Worm (Caenorhabditis elegans) whole organism, L4 larva: ENCODE data around the gene idpp-5.

Source experiments
- Y48G9A.11 ChIP-seq: fragments of 200-800 bp; sonication (Bioruptor generic); IDR thresholded peaks from 2 replicates; pipeline ENCODE4 v1.3.6; 2022; ENCODE audit warnings: missing genetic modification reagents, missing genetic modification characterization, missing compliant biosample characterization
- Y75B8A.6 ChIP-seq: fragments of 200-800 bp; sonication (Bioruptor generic); IDR thresholded peaks from 2 replicates; pipeline ENCODE4 v1.3.6; 2022; ENCODE audit warnings: missing genetic modification reagents, missing genetic modification characterization, missing compliant biosample characterization
- aha-1 ChIP-seq: fragments of 150-350 bp; peaks from one replicate; lab custom pipeline; 2014; ENCODE audit warnings: missing biosample characterization, missing genetic modification characterization
- ama-1 ChIP-seq: fragments of 150-350 bp; optimal IDR thresholded peaks from 2 replicates; lab custom pipeline; 2014; ENCODE audit warnings: inconsistent platforms, mixed read lengths
- arid-1 ChIP-seq: fragments of 200-800 bp; sonication (Bioruptor generic); conservative IDR thresholded peaks from 2 replicates; pipeline ENCODE4 v1.3.6; 2022; ENCODE audit warnings: missing genetic modification reagents, missing genetic modification characterization, missing compliant biosample characterization
- attf-4 ChIP-seq: sonication (generic microtip); optimal IDR thresholded peaks from 3 replicates; lab custom pipeline; 2017; ENCODE audit warnings: missing biosample characterization, missing genetic modification characterization
- ceh-20 ChIP-seq: fragments of 200-800 bp; sonication (Bioruptor generic); IDR thresholded peaks from 2 replicates; pipeline ENCODE4 v1.3.6; 2022; ENCODE audit warnings: missing genetic modification reagents, missing genetic modification characterization, missing compliant biosample characterization
- ceh-32 ChIP-seq: sonication (generic microtip); optimal IDR thresholded peaks from 2 replicates; lab custom pipeline; 2016; ENCODE audit warnings: mild to moderate bottlenecking, missing genetic modification characterization, missing compliant biosample characterization; ENCODE audit not compliant: poor library complexity
- ceh-62 ChIP-seq: sonication (generic microtip); optimal IDR thresholded peaks from 2 replicates; lab custom pipeline; 2017; ENCODE audit warnings: missing biosample characterization, missing genetic modification characterization
- cey-2 ChIP-seq: sonication (generic microtip); optimal IDR thresholded peaks from 3 replicates; lab custom pipeline; 2017; ENCODE audit warnings: missing genetic modification characterization, mild to moderate bottlenecking, missing compliant biosample characterization, antibody characterized with exemption, borderline replicate concordance; ENCODE audit not compliant: insufficient read depth
- daf-16 ChIP-seq, 3 experiments: sonication (generic microtip); optimal IDR thresholded peaks; 2 replicates each; lab custom pipeline; 2016 to 2017; ENCODE audit warnings: missing genetic modification characterization in 3 of 3, missing genetic modification reagents in 3 of 3, mild to moderate bottlenecking in 2 of 3, missing compliant biosample characterization in 2 of 3, missing biosample characterization in 1 of 3, moderate library complexity in 1 of 3
- daf-19 ChIP-seq: fragments of 200-800 bp; sonication (Bioruptor generic); conservative IDR thresholded peaks from 2 replicates; pipeline ENCODE4 v1.3.6; 2022; ENCODE audit warnings: missing genetic modification characterization, missing compliant biosample characterization
- dmd-6 ChIP-seq: fragments of 200-800 bp; sonication (Bioruptor generic); IDR thresholded peaks from 2 replicates; pipeline ENCODE4 v1.3.6; 2022; ENCODE audit warnings: missing genetic modification reagents, missing genetic modification characterization, missing compliant biosample characterization
- dve-1 ChIP-seq: sonication (generic microtip); optimal IDR thresholded peaks from 2 replicates; lab custom pipeline; 2017; ENCODE audit warnings: antibody characterized with exemption, mild to moderate bottlenecking, missing genetic modification characterization, missing compliant biosample characterization; ENCODE audit not compliant: insufficient read depth
- hif-1 ChIP-seq, 2 experiments: sonication (generic microtip); optimal IDR thresholded peaks; 2 replicates each; lab custom pipeline; 2016 to 2017; ENCODE audit warnings: missing compliant biosample characterization in 2 of 2, missing genetic modification characterization in 2 of 2, missing genetic modification reagents in 2 of 2, missing genotype in 2 of 2, mild to moderate bottlenecking in 1 of 2
- hlh-11 ChIP-seq: fragments of 200-800 bp; sonication (Bioruptor generic); optimal IDR thresholded peaks from 2 replicates; lab custom pipeline; 2018; ENCODE audit warnings: mild to moderate bottlenecking, missing genetic modification characterization, missing compliant biosample characterization
- hlh-30 ChIP-seq: sonication (generic microtip); optimal IDR thresholded peaks from 2 replicates; lab custom pipeline; 2017; ENCODE audit warnings: antibody characterized with exemption, mild to moderate bottlenecking, missing genetic modification characterization, missing compliant biosample characterization; ENCODE audit not compliant: insufficient read depth
- hmg-1.1 ChIP-seq: fragments of 200-800 bp; sonication (Bioruptor generic); IDR thresholded peaks from 2 replicates; pipeline ENCODE4 v1.3.6; 2022; ENCODE audit warnings: missing genetic modification reagents, missing genetic modification characterization, missing compliant biosample characterization
- lin-38 ChIP-seq: fragments of 200-800 bp; sonication (Bioruptor generic); IDR thresholded peaks from 2 replicates; pipeline ENCODE4 v1.3.6; 2022; ENCODE audit warnings: missing genetic modification reagents, missing genetic modification characterization, missing compliant biosample characterization
- lsy-2 ChIP-seq, 2 experiments: fragments of 150-350 bp in 1 of 2; sonication (generic microtip) in 1 of 2; optimal IDR thresholded peaks; 2 replicates each; lab custom pipeline; 2014 to 2017; ENCODE audit warnings: missing biosample characterization in 2 of 2, missing genetic modification characterization in 2 of 2
- mdl-1 ChIP-seq, 2 experiments: fragments of 150-350 bp in 1 of 2; sonication (generic microtip) in 1 of 2; optimal IDR thresholded peaks; 2 replicates each; lab custom pipeline; 2014 to 2017; ENCODE audit warnings: missing biosample characterization in 2 of 2, missing genetic modification characterization in 2 of 2
- mep-1 ChIP-seq: fragments of 150-350 bp; sonication (generic microtip); optimal IDR thresholded peaks from 3 replicates; lab custom pipeline; 2014; ENCODE audit warnings: missing biosample characterization, missing genetic modification characterization
- mes-2 ChIP-seq: sonication (generic microtip); optimal IDR thresholded peaks from 2 replicates; lab custom pipeline; 2016; ENCODE audit warnings: missing genotype, mild to moderate bottlenecking, missing genetic modification characterization, missing compliant biosample characterization; ENCODE audit not compliant: poor library complexity, severe bottlenecking
- mxl-3 ChIP-seq: fragments of 200-800 bp; sonication (Bioruptor generic); optimal IDR thresholded peaks from 2 replicates; lab custom pipeline; 2018; ENCODE audit warnings: mild to moderate bottlenecking, missing genetic modification characterization, missing compliant biosample characterization
- nhr-10 ChIP-seq: fragments of 150-350 bp; optimal IDR thresholded peaks from 2 replicates; lab custom pipeline; 2014; ENCODE audit warnings: missing biosample characterization, missing genetic modification characterization
- nhr-102 ChIP-seq: sonication (generic microtip); optimal IDR thresholded peaks from 2 replicates; lab custom pipeline; 2016; ENCODE audit warnings: mild to moderate bottlenecking, missing genetic modification characterization, moderate library complexity, missing compliant biosample characterization
- nhr-11 ChIP-seq: fragments of 150-350 bp; optimal IDR thresholded peaks from 2 replicates; lab custom pipeline; 2014; ENCODE audit warnings: missing biosample characterization, missing genetic modification characterization
- nhr-111 ChIP-seq: fragments of 200-800 bp; sonication (Bioruptor generic); optimal IDR thresholded peaks from 2 replicates; lab custom pipeline; 2018; ENCODE audit warnings: mild to moderate bottlenecking, missing genetic modification characterization, missing compliant biosample characterization
- nhr-25 ChIP-seq: sonication (generic microtip); optimal IDR thresholded peaks from 2 replicates; lab custom pipeline; 2017; ENCODE audit warnings: missing genetic modification characterization, mild to moderate bottlenecking, missing compliant biosample characterization, antibody characterized with exemption, moderate library complexity, borderline replicate concordance; ENCODE audit not compliant: insufficient read depth
- nhr-28 ChIP-seq: fragments of 150-350 bp; optimal IDR thresholded peaks from 2 replicates; lab custom pipeline; 2014; ENCODE audit warnings: missing biosample characterization, missing genetic modification characterization
- nhr-48 ChIP-seq: sonication (generic microtip); optimal IDR thresholded peaks from 2 replicates; lab custom pipeline; 2016; ENCODE audit warnings: mild to moderate bottlenecking, missing genetic modification characterization, missing compliant biosample characterization
- nhr-76 ChIP-seq: fragments of 150-350 bp; optimal IDR thresholded peaks from 2 replicates; lab custom pipeline; 2014; ENCODE audit warnings: missing biosample characterization, missing genetic modification characterization
- php-3 ChIP-seq: fragments of 200-800 bp; sonication (Bioruptor generic); IDR thresholded peaks from 2 replicates; pipeline ENCODE4 v1.3.6; 2022; ENCODE audit warnings: missing genetic modification reagents, missing genetic modification characterization, missing compliant biosample characterization
- pqm-1 ChIP-seq: sonication (generic microtip); optimal IDR thresholded peaks from 2 replicates; lab custom pipeline; 2017; ENCODE audit warnings: missing biosample characterization, missing genetic modification characterization
- rbr-2 ChIP-seq: sonication (generic microtip); optimal IDR thresholded peaks from 2 replicates; lab custom pipeline; 2016; ENCODE audit warnings: missing genotype, missing genetic modification characterization, missing compliant biosample characterization
- skn-1 ChIP-seq: fragments of 150-350 bp; optimal IDR thresholded peaks from 2 replicates; lab custom pipeline; 2014; ENCODE audit warnings: missing biosample characterization, missing genetic modification characterization
- snpc-1.2 ChIP-seq: fragments of 200-800 bp; sonication (Bioruptor generic); IDR thresholded peaks from 2 replicates; pipeline ENCODE4 v1.3.6; 2022; ENCODE audit warnings: missing genetic modification reagents, missing genetic modification characterization, missing compliant biosample characterization
- snpc-4 ChIP-seq: fragments of 150-350 bp; optimal IDR thresholded peaks from 2 replicates; lab custom pipeline; 2014; ENCODE audit warnings: missing biosample characterization, missing genetic modification characterization
- tag-97 ChIP-seq: fragments of 200-800 bp; sonication (Bioruptor generic); IDR thresholded peaks from 2 replicates; pipeline ENCODE4 v1.3.6; 2022; ENCODE audit warnings: missing genetic modification characterization, missing compliant biosample characterization
- unc-130 ChIP-seq: sonication (generic microtip); optimal IDR thresholded peaks from 2 replicates; lab custom pipeline; 2016; ENCODE audit warnings: missing genetic modification reagents, missing genetic modification characterization, missing compliant biosample characterization
- unc-39 ChIP-seq: sonication (generic microtip); optimal IDR thresholded peaks from 2 replicates; lab custom pipeline; 2017; ENCODE audit warnings: missing biosample characterization, missing genetic modification characterization
- unc-62 ChIP-seq, 3 experiments: fragments of 150-350 bp in 1 of 3; sonication (generic microtip); optimal IDR thresholded peaks in 2 of 3; peaks in 1 of 3; 1 replicate in 1 of 3; 2 replicates in 2 of 3; lab custom pipeline; 2014 to 2017; ENCODE audit warnings: missing biosample characterization in 3 of 3, missing genetic modification characterization in 3 of 3, missing genetic modification reagents in 3 of 3, missing genotype in 1 of 3
- zfp-3 ChIP-seq: fragments of 200-800 bp; sonication (Bioruptor generic); conservative IDR thresholded peaks from 2 replicates; pipeline ENCODE4 v1.3.6; 2022; ENCODE audit warnings: missing genetic modification reagents, missing genetic modification characterization, missing compliant biosample characterization

idpp-5 gene

DNA sequence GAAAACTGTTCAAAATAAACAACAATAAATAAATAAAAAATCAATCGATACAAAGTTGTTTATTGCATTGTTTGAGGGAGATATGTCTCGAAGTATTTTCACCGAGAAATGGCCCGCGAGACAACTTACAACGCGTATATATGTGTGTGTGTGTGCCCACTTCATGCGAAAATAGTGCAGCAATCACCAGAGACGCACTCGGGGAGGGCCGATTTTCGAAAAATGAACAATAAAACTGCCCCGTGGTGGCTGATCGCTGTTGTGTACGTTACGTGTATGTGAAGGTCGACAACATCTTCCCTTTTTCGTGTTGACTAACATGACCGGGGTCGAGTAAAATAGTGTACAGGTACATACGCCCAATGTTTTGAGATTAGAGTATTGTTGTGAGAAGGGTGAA, 4.1 kb downstream of the idpp-5 start (continued):
- TF ChIP-seq ceh-20 (GFP tag; lab: Robert Waterston, UW) = 0 out of 2 replicates have a peak, but pooled peaks have one; percentile 24

DNA sequence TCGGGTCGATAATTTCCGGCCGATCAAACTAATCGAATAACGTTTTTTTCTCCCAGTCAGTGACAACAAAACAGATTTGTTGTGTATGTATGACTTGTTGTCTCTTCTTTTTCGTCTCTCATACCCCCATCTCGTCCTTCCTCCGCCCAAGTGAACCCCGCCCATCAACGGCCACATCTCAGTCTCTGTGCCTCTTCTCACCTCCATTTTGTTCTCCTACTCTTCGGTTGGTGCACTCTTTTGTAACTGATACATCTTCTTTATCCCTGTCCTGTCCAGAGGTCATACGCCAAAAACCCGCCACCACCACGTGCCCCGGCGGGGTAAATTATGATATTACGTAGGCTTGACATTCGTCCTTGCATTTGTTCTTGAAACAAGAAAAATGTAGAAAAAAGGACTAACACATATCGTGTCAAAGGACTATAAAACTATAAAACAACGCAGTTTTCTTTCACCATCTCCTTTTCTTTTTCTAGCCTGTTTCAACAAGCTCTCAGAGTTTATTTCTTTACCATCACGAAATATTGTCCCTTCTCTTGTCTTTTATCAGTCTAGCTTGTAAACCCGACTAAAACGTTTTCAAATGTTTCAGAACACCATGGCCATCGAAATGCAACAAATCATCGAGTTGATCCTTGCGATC, 5.1 kb downstream of the idpp-5 start, which contains the start of gene pmpl-1:
Gene pmpl-1 (plus strand): TSS at position 596 of the 646 bp plus-strand sequence.
- no peak for TF ChIP-seq snpc-1.2 (GFP tag; lab: Robert Waterston, UW)
- no peak for TF ChIP-seq attf-4 (tag; lab: Kevin White, UChicago)
- peak; percentile 88 for TF ChIP-seq hlh-30
- TF ChIP-seq mes-2 = peak; percentile 18
- peak; percentile 99 for TF ChIP-seq aha-1
- TF ChIP-seq lsy-2 (tag; optimal IDR thresholded peaks at IDR 0.05; lab: Kevin White, UChicago) = peak; percentile 5 to 31
- no peak for TF ChIP-seq nhr-76 (tag; lab: Kevin White, UChicago)
- no peak for TF ChIP-seq ceh-62 (tag; lab: Kevin White, UChicago)
- TF ChIP-seq hmg-1.1 (GFP tag; lab: Robert Waterston, UW) = peak; percentile 31; the same call in 1 of the 2 replicates
- TF ChIP-seq ama-1 = peak; percentile 81
- no peak for TF ChIP-seq nhr-10 (tag; lab: Kevin White, UChicago)
- TF ChIP-seq zfp-3 (GFP tag; lab: Robert Waterston, UW) = no peak
- peak; percentile 47 for TF ChIP-seq rbr-2 (tag; lab: Kevin White, UChicago)
- TF ChIP-seq Y75B8A.6 (GFP tag; lab: Robert Waterston, UW) = no peak
- TF ChIP-seq unc-62 (GFP tag; optimal IDR thresholded peaks at IDR 0.05 in 1 of 2; lab: Kevin White, UChicago) = peak in 1 of 2 experiments; percentile 93
- TF ChIP-seq unc-62 (tag; optimal IDR thresholded peaks at IDR 0.05; lab: Kevin White, UChicago) = no peak
- peak; percentile 22 for TF ChIP-seq dmd-6
- peak; percentile 22 for TF ChIP-seq nhr-48 (tag; lab: Kevin White, UChicago)
- peak; percentile 2 for TF ChIP-seq mxl-3 (GFP tag; lab: Kevin White, UChicago)
- TF ChIP-seq Y48G9A.11 (GFP tag; lab: Robert Waterston, UW) = no peak
- peak; percentile 44 for TF ChIP-seq hlh-11 (tag; lab: Kevin White, UChicago)
- peak in 1 of 2 experiments; percentile 16 for TF ChIP-seq daf-16 (GFP tag; optimal IDR thresholded peaks at IDR 0.05; lab: Kevin White, UChicago)
- peak; percentile 5 for TF ChIP-seq daf-16 (tag; optimal IDR thresholded peaks at IDR 0.05; lab: Kevin White, UChicago)
- no peak for TF ChIP-seq hif-1 (tag; optimal IDR thresholded peaks at IDR 0.05; lab: Kevin White, UChicago)
- peak; percentile 71 to 72 for TF ChIP-seq mdl-1 (tag; optimal IDR thresholded peaks at IDR 0.05; lab: Kevin White, UChicago)
- TF ChIP-seq mep-1 = peak; percentile 69
- TF ChIP-seq nhr-25 = peak; percentile 66
- peak; percentile 44 for TF ChIP-seq nhr-28 (tag; lab: Kevin White, UChicago)
- TF ChIP-seq nhr-11 (tag; lab: Kevin White, UChicago) = peak; percentile 33

DNA sequence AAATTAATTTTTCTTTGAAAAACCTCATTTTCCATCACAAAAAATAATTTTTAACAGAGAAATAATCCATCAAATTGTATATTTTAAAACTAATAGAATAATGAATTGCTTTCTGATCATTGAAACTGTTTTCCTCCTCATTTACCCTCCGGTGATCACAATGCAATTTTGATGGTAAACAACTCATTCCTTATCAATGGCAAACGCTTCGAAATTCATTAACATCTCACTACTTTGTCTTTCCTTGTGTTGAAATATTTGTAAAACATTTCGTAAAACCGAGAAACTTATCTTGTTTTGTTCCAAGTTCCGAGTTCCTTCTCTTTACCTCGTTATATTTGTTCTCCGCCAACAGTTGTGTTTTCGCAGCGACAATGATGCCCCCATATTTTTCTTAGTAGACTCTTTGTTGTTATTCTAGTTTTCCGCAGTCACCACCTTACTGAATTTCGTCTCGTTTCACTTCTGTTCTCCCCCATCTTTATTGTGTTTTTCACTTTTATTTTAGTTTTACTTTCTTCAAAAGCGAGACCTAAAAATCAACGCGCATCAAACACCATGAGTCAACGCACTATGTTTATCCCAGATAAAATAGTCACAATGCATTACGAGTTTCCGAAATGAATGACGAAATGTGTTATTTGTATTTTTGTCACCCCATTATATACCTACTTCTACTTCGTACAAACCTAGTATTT, 7.4 kb downstream of the idpp-5 start:
- TF ChIP-seq dve-1 (tag; lab: Kevin White, UChicago) (peak; percentile 30), skn-1 (no peak), nhr-48 (tag; lab: Kevin White, UChicago) (no peak), ceh-32 (tag; lab: Kevin White, UChicago) (no peak), lsy-2 (tag; optimal IDR thresholded peaks at IDR 0.05; lab: Kevin White, UChicago) (no peak), cey-2 (no peak), daf-19 (GFP tag; lab: Robert Waterston, UW) (no peak), nhr-76 (tag; lab: Kevin White, UChicago) (no peak), nhr-111 (GFP tag; lab: Kevin White, UChicago) (no peak), ama-1 (no peak), unc-130 (GFP tag; lab: Kevin White, UChicago) (no peak), snpc-4 (tag; lab: Kevin White, UChicago) (no peak), Y48G9A.11 (GFP tag; lab: Robert Waterston, UW) (no peak), nhr-102 (tag; lab: Kevin White, UChicago) (no peak), dmd-6 (no peak), hlh-30 (peak; percentile 13), tag-97 (no peak), lin-38 (no peak), unc-39 (no peak), pqm-1 (peak; percentile 32), arid-1 (GFP tag; lab: Robert Waterston, UW) (no peak), hmg-1.1 (GFP tag; lab: Robert Waterston, UW) (no peak), mes-2 (no peak), php-3 (no peak)
